Worm (Caenorhabditis elegans): ENCODE results near the gene T22C8.4.

- TF ChIP-seq pqm-1 (tag; optimal IDR thresholded peaks at IDR 0.05) (no peak), fos-1 (tag; optimal IDR thresholded peaks at IDR 0.05) (no peak), sox-4 (tag; optimal IDR thresholded peaks at IDR 0.05) (no peak), ces-1 (GFP tag; optimal IDR thresholded peaks at IDR 0.05) (no peak), skn-1 (tag; optimal IDR thresholded peaks at IDR 0.05) (no peak), nhr-85 (tag) (no peak), lin-15B (tag; optimal IDR thresholded peaks at IDR 0.05) (no peak), unc-86 (tag; optimal IDR thresholded peaks at IDR 0.05) (no peak), zag-1 (tag; optimal IDR thresholded peaks at IDR 0.05) (no peak), snpc-4 (tag; optimal IDR thresholded peaks at IDR 0.05) (no peak), rnt-1 (tag; optimal IDR thresholded peaks at IDR 0.05) (no peak)
These were observed 41.6 kb downstream of the T22C8.4 start, which contains the start of gene arl-1 for ce11 chrII:8581700-8582099.

Data from whole organism, L1 larva.